Fruit fly (Drosophila melanogaster): ENCODE measurements around the gene Rab3-GAP.

DNA sequence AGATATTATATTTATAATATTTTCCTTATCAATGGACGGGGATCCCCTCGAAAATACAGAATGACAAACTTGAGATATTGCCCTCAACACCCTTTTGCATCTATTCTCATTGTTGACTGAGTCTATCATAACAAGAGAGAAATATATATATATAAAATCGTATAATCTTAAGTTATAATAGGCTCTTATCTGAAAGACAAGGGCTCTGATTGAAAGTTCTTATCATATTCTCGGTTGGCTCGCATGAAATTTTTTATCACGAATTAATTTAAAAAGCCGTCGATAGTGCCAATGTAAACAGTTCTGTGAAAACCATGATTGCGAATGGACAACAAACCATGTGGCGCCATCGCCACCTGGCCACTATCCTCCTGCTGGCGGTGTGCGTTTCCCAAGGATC lies 47.8 kb upstream of the Rab3-GAP start, which contains the start of gene Phae2:
- TF ChIP-seq rn (GFP tag; IDR thresholded peaks at IDR 0.05) (no peak), fd96Ca (GFP tag; IDR thresholded peaks at IDR 0.05) (no peak), CG9948 (tag; optimal IDR thresholded peaks at IDR 0.05) (no peak), CG13204 (GFP tag; optimal IDR thresholded peaks at IDR 0.05) (no peak)
